Worm (Caenorhabditis elegans): Measurements from ENCODE around the gene rol-3.

DNA sequence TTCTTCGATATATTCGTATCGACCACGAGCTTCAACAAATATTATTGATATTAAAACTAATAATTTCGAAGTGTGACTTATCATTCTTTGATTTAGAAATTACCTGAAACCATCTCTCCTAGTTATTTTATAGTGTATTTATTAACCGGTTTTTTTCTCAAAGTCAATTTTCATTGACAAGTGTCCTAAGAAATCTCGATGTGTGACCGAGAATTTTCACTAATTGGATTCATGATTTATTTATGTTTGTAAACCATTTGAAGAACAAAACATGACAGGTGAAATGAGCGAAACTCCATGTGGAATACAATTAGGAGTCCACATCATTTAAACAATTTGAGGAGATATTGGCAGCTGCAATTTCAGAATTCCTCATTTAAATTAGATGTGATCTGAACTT, 25.3 kb upstream of the rol-3 start, which contains the start of gene C16D9.8:
- no peak for TF ChIP-seq him-1 (tag; optimal IDR thresholded peaks at IDR 0.05)
- no peak for TF ChIP-seq W03F9.2 (tag; optimal IDR thresholded peaks at IDR 0.05)

All from whole organism, L4/young adult.